Worm (Caenorhabditis elegans): ENCODE data around the gene lim-8.

lim-8 gene

DNA sequence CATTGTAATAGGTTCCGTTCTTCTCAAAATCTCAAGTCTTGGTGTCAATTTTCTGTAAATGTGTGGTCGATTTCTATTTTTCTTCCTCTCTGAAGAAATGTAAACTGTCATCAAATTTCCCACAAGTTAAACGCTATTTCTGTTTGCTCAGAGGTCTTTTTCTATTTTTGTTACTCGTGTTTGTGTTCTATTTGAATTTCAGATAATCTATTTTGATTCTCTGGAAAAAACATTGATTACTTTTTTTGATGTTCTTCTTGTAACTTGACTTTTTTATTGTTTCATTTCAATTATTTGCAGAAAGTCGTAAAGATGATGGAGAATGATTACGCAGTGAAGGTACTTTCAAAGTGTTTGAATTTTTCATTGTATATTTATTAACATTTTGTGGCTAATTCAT is at the start of gene lim-8:
Gene lim-8 (plus strand): TSS at position 301 of the 400 bp plus-strand sequence.
- TF ChIP-seq nhr-237 (tag; optimal IDR thresholded peaks at IDR 0.05) (no peak), crh-2 (tag; optimal IDR thresholded peaks at IDR 0.05) (no peak), nhr-11 (tag; optimal IDR thresholded peaks at IDR 0.05) (no peak), lin-13 (GFP tag; optimal IDR thresholded peaks at IDR 0.05) (no peak), nhr-25 (tag; optimal IDR thresholded peaks at IDR 0.05) (no peak), Y55F3AM.14 (GFP tag; optimal IDR thresholded peaks at IDR 0.05) (no peak), nhr-23 (tag; optimal IDR thresholded peaks at IDR 0.05) (no peak), mbf-1 (tag; optimal IDR thresholded peaks at IDR 0.05) (no peak), unc-62 (GFP tag; optimal IDR thresholded peaks at IDR 0.05) (no peak), peb-1 (tag; optimal IDR thresholded peaks at IDR 0.05) (no peak), ceh-82 (tag; optimal IDR thresholded peaks at IDR 0.05) (no peak), R02D3.7 (tag; optimal IDR thresholded peaks at IDR 0.05) (no peak), ama-1 (optimal IDR thresholded peaks at IDR 0.05) (no peak), ZK546.5 (tag; optimal IDR thresholded peaks at IDR 0.05) (no peak), sem-4 (tag; optimal IDR thresholded peaks at IDR 0.05) (no peak), unc-39 (tag; optimal IDR thresholded peaks at IDR 0.05) (no peak), nhr-10 (tag; optimal IDR thresholded peaks at IDR 0.05) (no peak), elt-1 (tag; optimal IDR thresholded peaks at IDR 0.05) (no peak)

- TF ChIP-seq ztf-4 (tag; optimal IDR thresholded peaks at IDR 0.05) (no peak), nhr-21 (tag; optimal IDR thresholded peaks at IDR 0.05) (no peak), sem-4 (tag; optimal IDR thresholded peaks at IDR 0.05) (no peak), Y55F3AM.14 (GFP tag; optimal IDR thresholded peaks at IDR 0.05) (no peak), sma-3 (GFP tag; optimal IDR thresholded peaks at IDR 0.05) (no peak), sma-9 (GFP tag; optimal IDR thresholded peaks at IDR 0.05) (no peak), sma-9 (tag; optimal IDR thresholded peaks at IDR 0.05) (no peak), lin-13 (GFP tag; optimal IDR thresholded peaks at IDR 0.05) (no peak), nhr-11 (tag; optimal IDR thresholded peaks at IDR 0.05) (no peak)
These were observed 45.8 kb upstream of the lim-8 start for ce11 chrIII:6756769-6757168.

- TF ChIP-seq unc-62 (GFP tag; optimal IDR thresholded peaks at IDR 0.05) = no peak
- no peak for TF ChIP-seq nhr-11 (tag; optimal IDR thresholded peaks at IDR 0.05)
- no peak for TF ChIP-seq nhr-21 (tag; optimal IDR thresholded peaks at IDR 0.05)
- TF ChIP-seq egl-27 (tag; optimal IDR thresholded peaks at IDR 0.05) = no peak
- no peak for TF ChIP-seq nhr-237 (tag; optimal IDR thresholded peaks at IDR 0.05)
- no peak for TF ChIP-seq sem-4 (tag; optimal IDR thresholded peaks at IDR 0.05)
- no peak for TF ChIP-seq ztf-4 (tag; optimal IDR thresholded peaks at IDR 0.05)
- no peak for TF ChIP-seq lin-39 (tag; optimal IDR thresholded peaks at IDR 0.05)
- no peak for TF ChIP-seq nhr-25 (tag; optimal IDR thresholded peaks at IDR 0.05)
These were observed 7.3 kb upstream of the lim-8 start, which contains the start of gene R05H11.1 for ce11 chrIII:6795326-6795725. R05H11.1 (plus strand) TSS chrIII:6795626.

DNA sequence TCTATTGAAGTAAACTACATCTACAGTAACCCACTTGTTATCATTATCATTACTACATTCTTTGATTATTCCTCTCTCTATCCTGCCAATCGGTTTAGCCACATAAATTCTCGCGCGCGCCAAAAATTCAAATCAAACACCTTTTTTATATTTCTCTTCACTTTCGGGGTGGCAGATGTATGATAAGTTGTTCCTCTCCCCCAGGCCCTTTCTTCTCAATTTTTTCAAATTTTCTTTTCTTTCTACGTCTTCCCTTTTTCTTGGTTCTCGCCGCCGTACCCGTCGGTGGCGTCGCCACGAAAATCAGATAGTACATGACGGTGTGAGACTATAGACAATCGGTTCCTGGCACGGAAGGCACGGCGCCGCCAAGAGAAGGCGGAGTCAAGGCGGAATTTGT is 4.6 kb upstream of the lim-8 start, which contains the start of gene R05H11.2:
Gene R05H11.2 (plus strand): TSS at position 333 of the 400 bp plus-strand sequence.
- TF ChIP-seq skn-1 (tag; optimal IDR thresholded peaks at IDR 0.05) = no peak
- TF ChIP-seq gmeb-1 (tag; optimal IDR thresholded peaks at IDR 0.05) = peak; percentile 58
- no peak for TF ChIP-seq nhr-237 (tag; optimal IDR thresholded peaks at IDR 0.05)
- peak; percentile 36 for TF ChIP-seq blmp-1 (tag; optimal IDR thresholded peaks at IDR 0.05; ENCODE audit: insufficient read depth)
- TF ChIP-seq elt-3 (tag; optimal IDR thresholded peaks at IDR 0.05) = no peak
- peak; percentile 36 for TF ChIP-seq crh-2 (tag; optimal IDR thresholded peaks at IDR 0.05)
- TF ChIP-seq sma-9 (GFP tag; optimal IDR thresholded peaks at IDR 0.05) = peak; percentile 41
- no peak for TF ChIP-seq sma-9 (tag; optimal IDR thresholded peaks at IDR 0.05)
- TF ChIP-seq mbf-1 (tag; optimal IDR thresholded peaks at IDR 0.05) = no peak
- TF ChIP-seq unc-55 (GFP tag; optimal IDR thresholded peaks at IDR 0.05) = no peak
- no peak for TF ChIP-seq lin-13 (GFP tag; optimal IDR thresholded peaks at IDR 0.05)
- TF ChIP-seq nhr-11 (tag; optimal IDR thresholded peaks at IDR 0.05) = no peak
- TF ChIP-seq nhr-21 (tag; optimal IDR thresholded peaks at IDR 0.05) = peak; percentile 49
- no peak for TF ChIP-seq C34F6.9 (tag; optimal IDR thresholded peaks at IDR 0.05)
- no peak for TF ChIP-seq elt-1 (tag; optimal IDR thresholded peaks at IDR 0.05)
- TF ChIP-seq lsy-2 (tag; optimal IDR thresholded peaks at IDR 0.05) = peak in 1 of 2 experiments; percentile 31
- TF ChIP-seq sma-3 (GFP tag; optimal IDR thresholded peaks at IDR 0.05) = peak; percentile 80
- peak; percentile 29 for TF ChIP-seq ceh-16 (tag; optimal IDR thresholded peaks at IDR 0.05)
- no peak for TF ChIP-seq snpc-4 (tag; optimal IDR thresholded peaks at IDR 0.05)
- peak; percentile 27 for TF ChIP-seq fos-1 (tag; optimal IDR thresholded peaks at IDR 0.05)

DNA sequence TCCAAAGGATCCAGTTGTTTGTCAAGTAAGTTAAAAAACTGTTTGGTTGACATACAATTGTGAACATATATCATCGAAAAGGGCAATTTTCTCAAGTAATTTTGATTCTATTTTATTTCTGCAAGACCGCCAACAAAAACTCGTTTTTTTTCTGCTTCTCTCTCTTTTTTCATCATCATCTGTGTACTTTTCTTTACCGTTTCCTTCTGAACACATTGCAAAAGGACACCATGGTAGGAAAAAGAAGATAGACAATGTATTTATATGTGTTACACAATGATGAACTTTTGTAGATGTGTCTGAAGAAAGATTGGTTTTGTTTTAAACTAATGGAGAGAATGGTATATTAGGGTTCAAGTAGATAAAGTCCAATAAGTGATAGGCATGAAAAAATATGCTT is 3.7 kb upstream of the lim-8 start:
- no peak for TF ChIP-seq skn-1 (tag; optimal IDR thresholded peaks at IDR 0.05)
- TF ChIP-seq peb-1 (tag; optimal IDR thresholded peaks at IDR 0.05) = no peak
- TF ChIP-seq nhr-12 (tag; optimal IDR thresholded peaks at IDR 0.05) = no peak
- TF ChIP-seq nhr-237 (tag; optimal IDR thresholded peaks at IDR 0.05) = no peak
- peak; percentile 45 for TF ChIP-seq sma-3 (GFP tag; optimal IDR thresholded peaks at IDR 0.05)
- no peak for TF ChIP-seq nhr-6 (tag; optimal IDR thresholded peaks at IDR 0.05)
- TF ChIP-seq fos-1 (tag; optimal IDR thresholded peaks at IDR 0.05) = peak; percentile 9
- no peak for TF ChIP-seq Y55F3AM.14 (GFP tag; optimal IDR thresholded peaks at IDR 0.05)
- no peak for TF ChIP-seq C34F6.9 (tag; optimal IDR thresholded peaks at IDR 0.05)
- no peak for TF ChIP-seq unc-39 (tag; optimal IDR thresholded peaks at IDR 0.05)
- TF ChIP-seq nhr-129 (tag; optimal IDR thresholded peaks at IDR 0.05) = no peak
- peak; percentile 65 for TF ChIP-seq blmp-1 (tag; optimal IDR thresholded peaks at IDR 0.05; ENCODE audit: insufficient read depth)
- no peak for TF ChIP-seq ZK546.5 (tag; optimal IDR thresholded peaks at IDR 0.05)
- TF ChIP-seq elt-3 (tag; optimal IDR thresholded peaks at IDR 0.05) = no peak
- no peak for TF ChIP-seq sem-4 (tag; optimal IDR thresholded peaks at IDR 0.05)
- no peak for TF ChIP-seq nhr-10 (tag; optimal IDR thresholded peaks at IDR 0.05)
- TF ChIP-seq nhr-21 (tag; optimal IDR thresholded peaks at IDR 0.05) = peak; percentile 11
- TF ChIP-seq zag-1 (tag; optimal IDR thresholded peaks at IDR 0.05) = no peak
- TF ChIP-seq mdl-1 (tag; optimal IDR thresholded peaks at IDR 0.05) = no peak
- no peak for TF ChIP-seq F13H6.1 (tag; optimal IDR thresholded peaks at IDR 0.05)
- no peak for TF ChIP-seq lin-39 (tag; optimal IDR thresholded peaks at IDR 0.05)
- TF ChIP-seq gmeb-1 (tag; optimal IDR thresholded peaks at IDR 0.05) = no peak
- TF ChIP-seq aly-2 (tag; optimal IDR thresholded peaks at IDR 0.05) = no peak
- TF ChIP-seq nhr-25 (tag; optimal IDR thresholded peaks at IDR 0.05) = peak; percentile 67
- no peak for TF ChIP-seq ama-1 (optimal IDR thresholded peaks at IDR 0.05)
- peak in 1 of 2 experiments; percentile 18 for TF ChIP-seq lsy-2 (tag; optimal IDR thresholded peaks at IDR 0.05)

Data from whole organism, L2 larva.